Worm (Caenorhabditis elegans): ENCODE data around the gene lea-1.
A peak's percentile ranks its signal among the peaks of the same experiment; 100 is the strongest.
"Not testable (repeated sequence)": the region's sequence is repeated elsewhere in the genome, so short reads cannot be mapped to it uniquely, and the experiment has no call there.

lea-1 gene

ce11 chrV:10044735-10045134, 33.0 kb downstream of the lea-1 start:
- no peak for TF ChIP-seq madf-10 (tag; optimal IDR thresholded peaks at IDR 0.05)
- no peak for TF ChIP-seq Y53G8AR.9 (GFP tag; conservative IDR thresholded peaks at IDR 0.05)
- no peak for TF ChIP-seq dpff-1 (tag; optimal IDR thresholded peaks at IDR 0.05)
- no peak for TF ChIP-seq Y79H2A.3 (GFP tag; conservative IDR thresholded peaks at IDR 0.05)
- no peak for TF ChIP-seq ztf-26 (tag; optimal IDR thresholded peaks at IDR 0.05)
- TF ChIP-seq tbp1 (GFP tag; optimal IDR thresholded peaks at IDR 0.05): no peak
- TF ChIP-seq ceh-100 (GFP tag; IDR thresholded peaks at IDR 0.05): no peak
- no peak for TF ChIP-seq Y95B8A.8 (GFP tag; IDR thresholded peaks at IDR 0.05)
- no peak for TF ChIP-seq aptf-3 (GFP tag; IDR thresholded peaks at IDR 0.05)
- no peak for TF ChIP-seq snpc-3.4 (tag; optimal IDR thresholded peaks at IDR 0.05)
- TF ChIP-seq lin-54 (GFP tag; optimal IDR thresholded peaks at IDR 0.05): no peak
- TF ChIP-seq madf-8 (GFP tag; conservative IDR thresholded peaks at IDR 0.05): no peak
- no peak for TF ChIP-seq F49E8.2 (tag; optimal IDR thresholded peaks at IDR 0.05; ENCODE audit: insufficient read depth)
- no peak for TF ChIP-seq ama-1 (optimal IDR thresholded peaks at IDR 0.05)
- no peak for TF ChIP-seq ama-1 (GFP tag; optimal IDR thresholded peaks at IDR 0.05)
- no peak for TF ChIP-seq madf-6 (GFP tag; IDR thresholded peaks at IDR 0.05)

DNA sequence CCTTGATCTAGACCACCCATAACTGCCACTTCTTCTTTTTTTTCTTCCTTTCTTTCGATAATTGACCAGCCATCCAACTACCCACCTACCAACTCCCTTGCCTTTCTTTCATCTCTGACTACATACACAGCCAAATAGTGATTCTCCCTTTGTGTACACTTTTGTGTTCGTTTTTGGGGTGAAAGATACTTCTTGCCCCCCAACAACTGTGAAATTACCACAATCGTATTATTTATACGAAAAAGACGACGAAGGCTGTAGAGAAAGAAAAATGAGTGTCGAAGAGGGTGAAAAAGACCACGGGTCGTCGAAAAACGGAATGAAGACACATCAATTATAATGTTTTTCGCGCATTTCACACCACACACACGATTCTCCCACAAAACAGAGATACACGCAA, 34.8 kb downstream of the lea-1 start:
- TF ChIP-seq ceh-27 (GFP tag; optimal IDR thresholded peaks at IDR 0.05): peak; percentile 4
- no peak for TF ChIP-seq ekl-4 (GFP tag; IDR thresholded peaks at IDR 0.05)
- TF ChIP-seq D2030.7 (GFP tag; IDR thresholded peaks at IDR 0.05): 0 out of 2 replicates have a peak, but pooled peaks have one; percentile 10
- no peak for TF ChIP-seq athp-1 (tag; optimal IDR thresholded peaks at IDR 0.05)
- TF ChIP-seq nfyb-1 (GFP tag; IDR thresholded peaks at IDR 0.05): 0 out of 2 replicates have a peak, but pooled peaks have one; percentile 31

ce11 chrV:10047189-10047588, 35.5 kb downstream of the lea-1 start:
- TF ChIP-seq lsl-1 (GFP tag; optimal IDR thresholded peaks at IDR 0.05): no peak
- TF ChIP-seq zfh-2 (GFP tag; conservative IDR thresholded peaks at IDR 0.05): peak; percentile 57; the same call in 1 of the 2 replicates

- TF ChIP-seq C17E4.6 (GFP tag; IDR thresholded peaks at IDR 0.05) (peak; percentile 78), Y53G8AR.9 (GFP tag; conservative IDR thresholded peaks at IDR 0.05) (peak; percentile 57; the same call in 1 of the 2 replicates), F33H1.4 (GFP tag; IDR thresholded peaks at IDR 0.05) (peak; percentile 51), egrh-3 (GFP tag; IDR thresholded peaks at IDR 0.05) (peak; percentile 60; the same call in 1 of the 2 replicates), pbrm-1 (GFP tag; IDR thresholded peaks at IDR 0.05) (peak; percentile 57; the same call in 1 of the 2 replicates), C06A6.2 (GFP tag; conservative IDR thresholded peaks at IDR 0.05) (peak; percentile 44; the same call in 1 of the 2 replicates), rcor-1 (GFP tag; IDR thresholded peaks at IDR 0.05) (peak; percentile 56; the same call in 1 of the 2 replicates), madf-8 (GFP tag; conservative IDR thresholded peaks at IDR 0.05) (peak; percentile 90), madf-3 (GFP tag; IDR thresholded peaks at IDR 0.05) (peak; percentile 91), hmg-1.2 (GFP tag; IDR thresholded peaks at IDR 0.05) (peak; percentile 79), hsf-1 (GFP tag; IDR thresholded peaks at IDR 0.05) (peak; percentile 99), nfyb-1 (GFP tag; IDR thresholded peaks at IDR 0.05) (0 out of 2 replicates have a peak, but pooled peaks have one; percentile 59), K11D2.4 (GFP tag; IDR thresholded peaks at IDR 0.05) (peak; percentile 84), ceh-91 (GFP tag; IDR thresholded peaks at IDR 0.05) (peak; percentile 43), madf-6 (GFP tag; IDR thresholded peaks at IDR 0.05) (peak; percentile 94), bed-1 (GFP tag; IDR thresholded peaks at IDR 0.05) (0 out of 2 replicates have a peak, but pooled peaks have one; percentile 58), mcd-1 (GFP tag; IDR thresholded peaks at IDR 0.05) (peak; percentile 75), ekl-4 (GFP tag; IDR thresholded peaks at IDR 0.05) (peak; percentile 66; the same call in 1 of the 2 replicates), cebp-1 (GFP tag; IDR thresholded peaks at IDR 0.05) (peak; percentile 46; the same call in 1 of the 2 replicates), egl-44 (GFP tag; IDR thresholded peaks at IDR 0.05) (peak; percentile 63; the same call in 1 of the 2 replicates), xnd-1 (tag; optimal IDR thresholded peaks at IDR 0.05) (peak; percentile 57), ceh-100 (GFP tag; IDR thresholded peaks at IDR 0.05) (peak; percentile 13; the same call in 1 of the 2 replicates), dox-1 (GFP tag; IDR thresholded peaks at IDR 0.05) (peak; percentile 76; the same call in 1 of the 2 replicates), D2030.7 (GFP tag; IDR thresholded peaks at IDR 0.05) (peak; percentile 70), let-526 (GFP tag; IDR thresholded peaks at IDR 0.05) (peak; percentile 49; the same call in 1 of the 2 replicates)
- not testable (repeated sequence) for TF ChIP-seq cebp-1 (tag; optimal IDR thresholded peaks at IDR 0.05)
Observed at ce11 chrV:10049192-10049816, 37.6 kb downstream of the lea-1 start.
